Fruit fly (Drosophila melanogaster) whole organism, embryonic: ENCODE results near the gene dally.

Experiments
- CG11723 ChIP-seq: fragments of 200-800 bp; sonication (Bioruptor generic); optimal IDR thresholded peaks from 2 replicates; lab custom pipeline; 2017; ENCODE audit warnings: missing biosample characterization, mild to moderate bottlenecking, missing genetic modification characterization
- CG12659 ChIP-seq: fragments of 200-800 bp; sonication (Bioruptor generic); optimal IDR thresholded peaks from 3 replicates; lab custom pipeline; 2017; ENCODE audit warnings: mild to moderate bottlenecking, missing biosample characterization, missing genetic modification reagents, missing genetic modification characterization
- CG13287 ChIP-seq: fragments of 200-800 bp; sonication (Bioruptor generic); IDR thresholded peaks from 2 replicates; pipeline ENCODE4 v1.3.6; 2022; ENCODE audit warnings: missing biosample characterization, missing genetic modification characterization; ENCODE audit not compliant: partially characterized antibody
- CG13424 ChIP-seq: fragments of 200-800 bp; sonication (Bioruptor generic); optimal IDR thresholded peaks from 2 replicates; lab custom pipeline; 2019; ENCODE audit warnings: missing biosample characterization, mild to moderate bottlenecking, missing genetic modification characterization, moderate library complexity
- CG13894 ChIP-seq: fragments of 200-800 bp; sonication (Bioruptor generic); optimal IDR thresholded peaks from 3 replicates; lab custom pipeline; 2018; ENCODE audit warnings: missing biosample characterization, mild to moderate bottlenecking, missing genetic modification characterization, moderate library complexity
- CG14014 ChIP-seq: fragments of 200-800 bp; sonication (Bioruptor generic); IDR thresholded peaks from 2 replicates; pipeline ENCODE4 v1.3.6; 2022; ENCODE audit warnings: missing biosample characterization, missing genetic modification characterization
- CG1647 ChIP-seq: fragments of 200-800 bp; sonication (Bioruptor generic); optimal IDR thresholded peaks from 3 replicates; lab custom pipeline; 2016; ENCODE audit warnings: missing biosample characterization, missing genetic modification characterization
- CG16863 ChIP-seq: fragments of 200-800 bp; sonication (Bioruptor generic); optimal IDR thresholded peaks from 3 replicates; lab custom pipeline; 2016; ENCODE audit warnings: missing biosample characterization, missing genetic modification characterization
- CG18262 ChIP-seq: fragments of 200-800 bp; optimal IDR thresholded peaks from 3 replicates; lab custom pipeline; 2019; ENCODE audit warnings: missing biosample characterization, mild to moderate bottlenecking, missing genetic modification characterization, moderate library complexity
- CG33213 ChIP-seq: fragments of 200-800 bp; sonication (Bioruptor generic); optimal IDR thresholded peaks from 3 replicates; lab custom pipeline; 2016; ENCODE audit warnings: missing biosample characterization, missing genetic modification characterization
- CG33557 ChIP-seq: fragments of 200-800 bp; sonication (Bioruptor generic); optimal IDR thresholded peaks from 2 replicates; lab custom pipeline; 2019; ENCODE audit warnings: missing biosample characterization, mild to moderate bottlenecking, missing genetic modification characterization, moderate library complexity
- CG43689 ChIP-seq: fragments of 200-800 bp; sonication (Bioruptor generic); IDR thresholded peaks from 2 replicates; pipeline ENCODE4 v1.3.6; 2022; ENCODE audit warnings: missing biosample characterization, missing genetic modification characterization
- CG6689 ChIP-seq: fragments of 200-800 bp; sonication (Bioruptor generic); IDR thresholded peaks from 2 replicates; pipeline ENCODE4 v1.3.6; 2022; ENCODE audit warnings: missing biosample characterization, missing genetic modification characterization
- CTCF ChIP-seq: fragments of 200-800 bp; sonication (Bioruptor generic); optimal IDR thresholded peaks from 2 replicates; lab custom pipeline; 2017; ENCODE audit warnings: missing biosample characterization, mild to moderate bottlenecking, missing genetic modification characterization, moderate library complexity
- Ets97D ChIP-seq: fragments of 200-800 bp; sonication (Bioruptor generic); optimal IDR thresholded peaks from 3 replicates; lab custom pipeline; 2016; ENCODE audit warnings: missing biosample characterization, missing genetic modification characterization
- H15 ChIP-seq: fragments of 200-800 bp; sonication (Bioruptor generic); IDR thresholded peaks from 3 replicates; pipeline ENCODE4 v1.3.6; 2022; ENCODE audit warnings: missing biosample characterization, missing genetic modification characterization
- HLHmδ ChIP-seq: fragments of 200-800 bp; sonication (Bioruptor generic); optimal IDR thresholded peaks from 2 replicates; lab custom pipeline; 2018; ENCODE audit warnings: missing biosample characterization, mild to moderate bottlenecking, missing genetic modification characterization, moderate library complexity
- Hand ChIP-seq: fragments of 200-800 bp; sonication (Bioruptor generic); optimal IDR thresholded peaks from 2 replicates; lab custom pipeline; 2017; ENCODE audit warnings: mild to moderate bottlenecking, missing biosample characterization, missing genetic modification reagents, missing genetic modification characterization
- Hmr ChIP-seq: fragments of 200-800 bp; sonication (Bioruptor generic); optimal IDR thresholded peaks from 3 replicates; lab custom pipeline; 2017; ENCODE audit warnings: mild to moderate bottlenecking, missing biosample characterization, missing genetic modification reagents, missing genetic modification characterization
- NFAT ChIP-seq: fragments of 200-800 bp; sonication (Bioruptor generic); IDR thresholded peaks from 2 replicates; pipeline ENCODE4 v1.3.6; 2022; ENCODE audit warnings: missing biosample characterization, missing genetic modification characterization
- NK7.1 ChIP-seq: fragments of 200-800 bp; sonication (Bioruptor generic); optimal IDR thresholded peaks from 3 replicates; lab custom pipeline; 2016; ENCODE audit warnings: missing biosample characterization, missing genetic modification characterization
- Nf-YB ChIP-seq: fragments of 200-800 bp; sonication (Bioruptor generic); optimal IDR thresholded peaks from 3 replicates; lab custom pipeline; 2019; ENCODE audit warnings: missing biosample characterization, mild to moderate bottlenecking, missing genetic modification characterization, moderate library complexity
- NfI ChIP-seq: fragments of 200-800 bp; sonication (Bioruptor generic); optimal IDR thresholded peaks from 3 replicates; lab custom pipeline; 2018; ENCODE audit warnings: missing biosample characterization, mild to moderate bottlenecking, missing genetic modification characterization, moderate library complexity
- Oli ChIP-seq: fragments of 200-800 bp; sonication (Bioruptor generic); optimal IDR thresholded peaks from 2 replicates; lab custom pipeline; 2018; ENCODE audit warnings: missing biosample characterization, mild to moderate bottlenecking, missing genetic modification characterization, moderate library complexity
- PHDP ChIP-seq: fragments of 200-800 bp; sonication (Bioruptor generic); optimal IDR thresholded peaks from 3 replicates; lab custom pipeline; 2018; ENCODE audit warnings: missing biosample characterization, mild to moderate bottlenecking, missing genetic modification characterization, moderate library complexity
- Sox100B ChIP-seq: fragments of 200-800 bp; sonication (Bioruptor generic); optimal IDR thresholded peaks from 3 replicates; lab custom pipeline; 2018; ENCODE audit warnings: missing biosample characterization, mild to moderate bottlenecking, missing genetic modification characterization
- Sox102F ChIP-seq: fragments of 200-800 bp; sonication (Bioruptor generic); optimal IDR thresholded peaks from 2 replicates; lab custom pipeline; 2018; ENCODE audit warnings: missing biosample characterization, mild to moderate bottlenecking, missing genetic modification characterization, moderate library complexity
- ac ChIP-seq: fragments of 200-800 bp; sonication (Bioruptor generic); optimal IDR thresholded peaks from 3 replicates; lab custom pipeline; 2017; ENCODE audit warnings: missing biosample characterization, mild to moderate bottlenecking, missing genetic modification characterization
- ara ChIP-seq: fragments of 200-800 bp; sonication (Bioruptor generic); IDR thresholded peaks from 2 replicates; pipeline ENCODE4 v1.3.6; 2022; ENCODE audit warnings: missing biosample characterization, missing genetic modification characterization
- ci ChIP-seq: fragments of 200-800 bp; sonication (Bioruptor generic); IDR thresholded peaks from 3 replicates; pipeline ENCODE4 v1.3.6; 2022; ENCODE audit warnings: missing biosample characterization, missing genetic modification characterization
- cwo ChIP-seq: fragments of 200-800 bp; sonication (Bioruptor generic); optimal IDR thresholded peaks from 3 replicates; lab custom pipeline; 2017; ENCODE audit warnings: missing biosample characterization, missing genetic modification characterization, mild to moderate bottlenecking, moderate library complexity, missing genetic modification reagents
- dysf ChIP-seq: fragments of 200-800 bp; sonication (Bioruptor generic); IDR thresholded peaks from 3 replicates; pipeline ENCODE4 v1.3.6; 2022; ENCODE audit warnings: missing biosample characterization, missing genetic modification characterization
- grau ChIP-seq: fragments of 200-800 bp; optimal IDR thresholded peaks from 3 replicates; lab custom pipeline; 2019; ENCODE audit warnings: missing biosample characterization, mild to moderate bottlenecking, missing genetic modification characterization, moderate library complexity
- gsb ChIP-seq: fragments of 200-800 bp; sonication (Bioruptor generic); IDR thresholded peaks from 2 replicates; pipeline ENCODE4 v1.3.6; 2022; ENCODE audit warnings: missing biosample characterization, missing genetic modification characterization
- jigr1 ChIP-seq: fragments of 200-800 bp; sonication (Bioruptor generic); IDR thresholded peaks from 3 replicates; pipeline ENCODE4 v1.3.6; 2022; ENCODE audit warnings: missing biosample characterization, missing genetic modification characterization
- kah ChIP-seq: fragments of 200-800 bp; sonication (Bioruptor generic); optimal IDR thresholded peaks from 2 replicates; lab custom pipeline; 2018; ENCODE audit warnings: missing biosample characterization, mild to moderate bottlenecking, missing genetic modification characterization
- nerfin-1 ChIP-seq: fragments of 200-800 bp; sonication (Bioruptor generic); optimal IDR thresholded peaks from 3 replicates; lab custom pipeline; 2019; ENCODE audit warnings: missing biosample characterization, mild to moderate bottlenecking, missing genetic modification characterization, moderate library complexity
- peb ChIP-seq: fragments of 200-800 bp; sonication (Bioruptor generic); IDR thresholded peaks from 2 replicates; pipeline ENCODE4 v1.3.6; 2022; ENCODE audit warnings: missing biosample characterization, missing genetic modification characterization
- ranshi ChIP-seq: fragments of 200-800 bp; sonication (Bioruptor generic); IDR thresholded peaks from 2 replicates; pipeline ENCODE4 v1.3.6; 2022; ENCODE audit warnings: missing biosample characterization, missing genetic modification characterization
- repo ChIP-seq: fragments of 200-800 bp; sonication (Bioruptor generic); optimal IDR thresholded peaks from 2 replicates; lab custom pipeline; 2016; ENCODE audit warnings: missing biosample characterization, missing genetic modification characterization
- row ChIP-seq: fragments of 200-800 bp; sonication (Bioruptor generic); IDR thresholded peaks from 3 replicates; pipeline ENCODE4 v1.3.6; 2022; ENCODE audit warnings: missing biosample characterization, missing genetic modification characterization
- run ChIP-seq: fragments of 200-800 bp; sonication (Bioruptor generic); optimal IDR thresholded peaks from 3 replicates; lab custom pipeline; 2018; ENCODE audit warnings: missing biosample characterization, mild to moderate bottlenecking, missing genetic modification characterization
- shn ChIP-seq: fragments of 200-800 bp; sonication (Bioruptor generic); optimal IDR thresholded peaks from 3 replicates; lab custom pipeline; 2016; ENCODE audit warnings: missing biosample characterization, missing genetic modification characterization
- sim ChIP-seq: fragments of 200-800 bp; sonication (Bioruptor generic); IDR thresholded peaks from 2 replicates; pipeline ENCODE4 v1.3.6; 2022; ENCODE audit warnings: missing biosample characterization, missing genetic modification characterization
- stc ChIP-seq: fragments of 200-800 bp; sonication (Bioruptor generic); IDR thresholded peaks from 2 replicates; pipeline ENCODE4 v1.3.6; 2022; ENCODE audit warnings: missing biosample characterization, missing genetic modification characterization
- tin ChIP-seq: fragments of 200-800 bp; sonication (Bioruptor generic); optimal IDR thresholded peaks from 3 replicates; lab custom pipeline; 2016; ENCODE audit warnings: missing biosample characterization, missing genetic modification characterization
- ttk ChIP-seq: fragments of 200-800 bp; sonication (Bioruptor generic); IDR thresholded peaks from 2 replicates; pipeline ENCODE4 v2.1.2; 2022; ENCODE audit warnings: missing biosample characterization, missing genetic modification characterization
- tx ChIP-seq: fragments of 200-800 bp; sonication (Bioruptor generic); optimal IDR thresholded peaks from 2 replicates; lab custom pipeline; 2016; ENCODE audit warnings: missing biosample characterization, missing genetic modification characterization
- unc-4 ChIP-seq: fragments of 200-800 bp; sonication (Bioruptor generic); IDR thresholded peaks from 2 replicates; pipeline ENCODE4 v1.3.6; 2022; ENCODE audit warnings: missing biosample characterization, missing genetic modification characterization; ENCODE audit not compliant: partially characterized antibody
- wor ChIP-seq: fragments of 200-800 bp; sonication (Bioruptor generic); IDR thresholded peaks from 2 replicates; pipeline ENCODE4 v1.3.6; 2022; ENCODE audit warnings: missing biosample characterization, missing genetic modification characterization
- z ChIP-seq: fragments of 200-800 bp; sonication (Bioruptor generic); IDR thresholded peaks from 3 replicates; pipeline ENCODE4 v1.3.6; 2022; ENCODE audit warnings: missing biosample characterization, missing genetic modification characterization
- zfh2 ChIP-seq: fragments of 200-800 bp; sonication (Bioruptor generic); optimal IDR thresholded peaks from 2 replicates; lab custom pipeline; 2016; ENCODE audit warnings: missing biosample characterization, missing genetic modification characterization

The dally gene

DNA sequence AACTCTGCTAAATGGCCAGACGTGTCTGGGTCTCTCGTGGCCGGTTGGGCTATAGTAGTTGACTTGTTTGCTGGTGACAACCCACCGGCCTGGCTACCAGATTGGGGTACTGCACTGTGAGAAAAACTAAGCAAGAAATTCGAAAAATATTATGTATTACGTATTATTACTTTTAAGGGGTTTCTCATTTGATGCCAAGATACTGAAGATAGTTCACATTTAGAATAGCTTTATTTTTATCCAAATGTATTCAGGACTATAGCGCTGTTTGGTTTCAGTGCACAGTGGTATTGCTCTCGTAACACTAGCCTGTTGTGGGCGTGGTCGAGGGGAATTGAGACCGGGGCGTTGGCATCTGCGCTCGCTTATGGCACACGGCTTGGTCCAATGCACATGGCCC, 93.4 kb downstream of the dally start (continued):
- no peak for TF ChIP-seq CG13287 (GFP tag; lab: Robert Waterston, UW)
- TF ChIP-seq zfh2 (GFP tag; lab: Kevin White, UChicago), result peak; percentile 38
- peak; percentile 29 for TF ChIP-seq CTCF
- TF ChIP-seq ranshi (GFP tag; lab: Robert Waterston, UW), result peak; percentile 63; the same call in 1 of the 2 replicates
- TF ChIP-seq CG43689, result peak; percentile 49
- no peak for TF ChIP-seq sim
- TF ChIP-seq z (GFP tag; lab: Robert Waterston, UW), result no peak
- TF ChIP-seq CG11723, result peak; percentile 50
- TF ChIP-seq Ets97D (GFP tag; lab: Kevin White, UChicago), result no peak
- peak; percentile 80 for TF ChIP-seq Oli (tag; lab: Kevin White, UChicago)
- TF ChIP-seq nerfin-1 (tag; lab: Kevin White, UChicago), result peak; percentile 35
- peak; percentile 60 for TF ChIP-seq CG18262
- TF ChIP-seq tin, result peak; percentile 69
- peak; percentile 37; the same call in 1 of the 2 replicates for TF ChIP-seq NFAT
- peak; percentile 60 for TF ChIP-seq row (GFP tag; lab: Robert Waterston, UW)
- no peak for TF ChIP-seq repo (GFP tag; lab: Kevin White, UChicago)
- TF ChIP-seq NK7.1, result peak; percentile 23
- peak; percentile 12 for TF ChIP-seq CG1647 (GFP tag; lab: Kevin White, UChicago)
- TF ChIP-seq Hmr (GFP tag; lab: Kevin White, UChicago), result peak; percentile 49
- TF ChIP-seq jigr1 (GFP tag; lab: Robert Waterston, UW), result no peak
- TF ChIP-seq CG33557, result no peak
- TF ChIP-seq NfI, result peak; percentile 44
- TF ChIP-seq wor (GFP tag; lab: Robert Waterston, UW), result peak; percentile 57
- peak; percentile 52 for TF ChIP-seq kah
- TF ChIP-seq cwo (GFP tag; lab: Kevin White, UChicago), result peak; percentile 63
- TF ChIP-seq ac, result no peak
- peak; percentile 54; the same call in 1 of the 2 replicates for TF ChIP-seq ara (GFP tag; lab: Robert Waterston, UW)
- peak; percentile 78 for TF ChIP-seq stc (GFP tag; lab: Robert Waterston, UW)
- TF ChIP-seq ttk (GFP tag; lab: Robert Waterston, UW), result peak; percentile 74
- peak; percentile 42; the same call in 1 of the 2 replicates for TF ChIP-seq peb (GFP tag; lab: Robert Waterston, UW)
- TF ChIP-seq CG33213 (GFP tag; lab: Kevin White, UChicago), result peak; percentile 6
- peak; percentile 42 for TF ChIP-seq CG12659 (GFP tag; lab: Kevin White, UChicago)
- peak; percentile 31 for TF ChIP-seq Nf-YB (GFP tag; lab: Kevin White, UChicago)
- no peak for TF ChIP-seq shn (GFP tag; lab: Kevin White, UChicago)
- TF ChIP-seq Sox102F (GFP tag; lab: Kevin White, UChicago), result peak; percentile 85
- TF ChIP-seq CG14014, result peak; percentile 54; the same call in 1 of the 2 replicates
- peak; percentile 59 for TF ChIP-seq run (tag; lab: Kevin White, UChicago)
- TF ChIP-seq Hand (GFP tag; lab: Kevin White, UChicago), result peak; percentile 53
- peak; percentile 73 for TF ChIP-seq Sox100B (GFP tag; lab: Kevin White, UChicago)
- TF ChIP-seq gsb (GFP tag; lab: Robert Waterston, UW), result no peak
- peak; percentile 72 for TF ChIP-seq CG13424 (tag; lab: Kevin White, UChicago)
- TF ChIP-seq unc-4 (GFP tag; lab: Robert Waterston, UW), result no peak
- peak; percentile 26 for TF ChIP-seq CG13894 (tag; lab: Kevin White, UChicago)
- peak; percentile 73 for TF ChIP-seq PHDP
- peak; percentile 66 for TF ChIP-seq CG6689 (GFP tag; lab: Robert Waterston, UW)
- TF ChIP-seq H15 (GFP tag; lab: Robert Waterston, UW), result peak; percentile 62; the same call in 1 of the 3 replicates
- TF ChIP-seq dysf (GFP tag; lab: Robert Waterston, UW), result peak; percentile 85
- TF ChIP-seq ci (GFP tag; lab: Robert Waterston, UW), result peak; percentile 86
- no peak for TF ChIP-seq tx (GFP tag; lab: Kevin White, UChicago)
- peak; percentile 64 for TF ChIP-seq CG16863
- TF ChIP-seq grau (tag; lab: Kevin White, UChicago), result peak; percentile 67
- TF ChIP-seq HLHmδ, result no peak
